Fruit fly (Drosophila melanogaster) whole organism, pupa: ENCODE results near the gene CG46281.

ENCODE experiments used
- CG10348 ChIP-seq: fragments of 200-800 bp; sonication (Bioruptor generic); IDR thresholded peaks from 2 replicates; pipeline ENCODE4 v1.3.6; 2022; ENCODE audit warnings: missing biosample characterization, missing genetic modification characterization
- CG12605 ChIP-seq: fragments of 200-800 bp; sonication (Bioruptor generic); IDR thresholded peaks from 2 replicates; pipeline ENCODE4 v1.3.6; 2022; ENCODE audit warnings: missing biosample characterization, missing genetic modification characterization
- CG13204 ChIP-seq: fragments of 200-800 bp; sonication (Bioruptor generic); optimal IDR thresholded peaks from 2 replicates; lab custom pipeline; 2018; ENCODE audit warnings: missing biosample characterization, mild to moderate bottlenecking, missing genetic modification characterization, moderate library complexity
- CG14655 ChIP-seq: fragments of 200-800 bp; sonication (Bioruptor generic); optimal IDR thresholded peaks from 3 replicates; lab custom pipeline; 2017; ENCODE audit warnings: mild to moderate bottlenecking, missing biosample characterization, missing genetic modification reagents, missing genetic modification characterization
- CG15710 ChIP-seq: fragments of 200-800 bp; sonication (Bioruptor generic); optimal IDR thresholded peaks from 2 replicates; lab custom pipeline; 2018; ENCODE audit warnings: missing biosample characterization, mild to moderate bottlenecking, missing genetic modification characterization, moderate library complexity
- CG17806 ChIP-seq: fragments of 200-800 bp; sonication (Bioruptor generic); optimal IDR thresholded peaks from 2 replicates; lab custom pipeline; 2018; ENCODE audit warnings: missing biosample characterization, mild to moderate bottlenecking, missing genetic modification characterization, moderate library complexity
- CG32121 ChIP-seq: fragments of 200-800 bp; sonication (Bioruptor generic); IDR thresholded peaks from 2 replicates; pipeline ENCODE4 v1.3.6; 2022; ENCODE audit warnings: missing biosample characterization, missing genetic modification characterization
- CG34367 ChIP-seq: fragments of 200-800 bp; sonication (Bioruptor generic); optimal IDR thresholded peaks from 2 replicates; lab custom pipeline; 2018; ENCODE audit warnings: missing biosample characterization, mild to moderate bottlenecking, missing genetic modification characterization
- CG4496 ChIP-seq: fragments of 200-800 bp; sonication (Bioruptor generic); IDR thresholded peaks from 3 replicates; pipeline ENCODE4 v1.3.6; 2022; ENCODE audit warnings: missing biosample characterization, missing genetic modification characterization
- CG8159 ChIP-seq: fragments of 200-800 bp; sonication (Bioruptor generic); optimal IDR thresholded peaks from 3 replicates; lab custom pipeline; 2018; ENCODE audit warnings: missing biosample characterization, mild to moderate bottlenecking, missing genetic modification characterization, moderate library complexity
- CG8301 ChIP-seq: fragments of 200-800 bp; sonication (Bioruptor generic); optimal IDR thresholded peaks from 2 replicates; lab custom pipeline; 2018; ENCODE audit warnings: missing biosample characterization, mild to moderate bottlenecking, missing genetic modification characterization
- CG9948 ChIP-seq: fragments of 200-800 bp; sonication (Bioruptor generic); optimal IDR thresholded peaks from 2 replicates; lab custom pipeline; 2018; ENCODE audit warnings: missing biosample characterization, mild to moderate bottlenecking, missing genetic modification characterization, moderate library complexity
- D1 ChIP-seq: fragments of 200-800 bp; sonication (Bioruptor generic); optimal IDR thresholded peaks from 2 replicates; lab custom pipeline; 2018; ENCODE audit warnings: missing biosample characterization, mild to moderate bottlenecking, missing genetic modification characterization, moderate library complexity
- EcR ChIP-seq: fragments of 200-800 bp; sonication (Bioruptor generic); optimal IDR thresholded peaks from 3 replicates; lab custom pipeline; 2019; ENCODE audit warnings: missing biosample characterization, missing genetic modification characterization, mild to moderate bottlenecking, moderate library complexity, missing genetic modification reagents
- Ets98B ChIP-seq: fragments of 200-800 bp; sonication (Bioruptor generic); IDR thresholded peaks from 2 replicates; pipeline ENCODE4 v1.3.6; 2022; ENCODE audit warnings: missing biosample characterization, missing genetic modification characterization
- Pif1A ChIP-seq: fragments of 200-800 bp; sonication (Bioruptor generic); optimal IDR thresholded peaks from 3 replicates; lab custom pipeline; 2016; ENCODE audit warnings: missing biosample characterization, missing genetic modification characterization
- Pif1B ChIP-seq: fragments of 200-800 bp; sonication (Bioruptor generic); optimal IDR thresholded peaks from 3 replicates; lab custom pipeline; 2016; ENCODE audit warnings: missing biosample characterization, missing genetic modification characterization
- Snoo ChIP-seq: fragments of 200-800 bp; sonication (Bioruptor generic); optimal IDR thresholded peaks from 3 replicates; lab custom pipeline; 2017; ENCODE audit warnings: missing biosample characterization, mild to moderate bottlenecking, missing genetic modification characterization, inconsistent platforms
- fd96Ca ChIP-seq: fragments of 200-800 bp; sonication (Bioruptor generic); IDR thresholded peaks from 3 replicates; pipeline ENCODE4 v1.3.6; 2022; ENCODE audit warnings: missing biosample characterization, missing genetic modification characterization
- gl ChIP-seq: fragments of 200-800 bp; sonication (Bioruptor generic); optimal IDR thresholded peaks from 2 replicates; lab custom pipeline; 2018; ENCODE audit warnings: missing biosample characterization, mild to moderate bottlenecking, missing genetic modification characterization
- rn ChIP-seq: fragments of 200-800 bp; sonication (Bioruptor generic); IDR thresholded peaks from 2 replicates; pipeline ENCODE4 v1.3.6; 2022; ENCODE audit warnings: missing biosample characterization, missing genetic modification characterization

CG46281 gene

dm6 chr3R:13030257-13031173 is at the start of gene CG46281, which contains the start of gene CG46280:
Gene CG46281 (minus strand): TSS chr3R:13030307.
Gene CG46280 (minus strand): TSS chr3R:13030659.
- TF ChIP-seq CG10348 (GFP tag; lab: Robert Waterston, UW) (no peak), CG34367 (tag; lab: Kevin White, UChicago) (no peak), CG8159 (tag; lab: Kevin White, UChicago) (no peak), CG12605 (GFP tag; lab: Robert Waterston, UW) (no peak), fd96Ca (GFP tag; lab: Robert Waterston, UW) (no peak), Snoo (tag; lab: Kevin White, UChicago) (no peak), CG4496 (GFP tag; lab: Robert Waterston, UW) (no peak), CG9948 (tag; lab: Kevin White, UChicago) (no peak), gl (tag; lab: Kevin White, UChicago) (no peak), CG8301 (tag; lab: Kevin White, UChicago) (no peak), CG17806 (tag; lab: Kevin White, UChicago) (no peak), EcR (GFP tag; lab: Kevin White, UChicago) (no peak), CG32121 (no peak), Pif1B (no peak), Ets98B (no peak), CG15710 (tag; lab: Kevin White, UChicago) (no peak)

DNA sequence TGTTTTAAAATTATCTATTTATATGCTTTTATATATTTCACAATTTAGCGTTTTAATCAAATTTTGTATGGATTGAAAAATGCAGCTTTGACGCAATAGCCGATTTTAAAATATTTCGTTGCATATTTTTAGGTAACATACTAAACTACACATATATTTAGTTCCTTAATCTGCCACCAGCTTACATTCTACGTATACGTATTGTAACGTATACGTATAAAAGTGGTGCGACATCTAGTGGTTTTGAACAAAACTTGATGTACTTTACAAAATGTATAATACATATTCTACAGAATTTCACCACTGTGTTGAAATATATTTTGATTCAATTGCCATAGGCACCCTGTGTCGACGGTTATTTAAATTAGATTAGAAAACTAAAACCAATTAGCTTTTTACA is 48.2 kb upstream of the CG46281 start:
- TF ChIP-seq Snoo (tag; lab: Kevin White, UChicago) (no peak), CG17806 (tag; lab: Kevin White, UChicago) (no peak), CG4496 (GFP tag; lab: Robert Waterston, UW) (no peak), CG8301 (tag; lab: Kevin White, UChicago) (no peak), CG13204 (GFP tag; lab: Kevin White, UChicago) (no peak), Ets98B (no peak), CG9948 (tag; lab: Kevin White, UChicago) (no peak)

dm6 chr3R:13077262-13077661 is 47.2 kb upstream of the CG46281 start:
- TF ChIP-seq EcR (GFP tag; lab: Kevin White, UChicago) = no peak
- TF ChIP-seq CG34367 (tag; lab: Kevin White, UChicago) = no peak
- no peak for TF ChIP-seq CG4496 (GFP tag; lab: Robert Waterston, UW)
- TF ChIP-seq CG8301 (tag; lab: Kevin White, UChicago) = no peak
- no peak for TF ChIP-seq Pif1B
- no peak for TF ChIP-seq D1 (tag; lab: Kevin White, UChicago)
- no peak for TF ChIP-seq Pif1A (GFP tag; lab: Kevin White, UChicago)
- no peak for TF ChIP-seq CG14655 (GFP tag; lab: Kevin White, UChicago)
- TF ChIP-seq CG17806 (tag; lab: Kevin White, UChicago) = no peak
- TF ChIP-seq CG9948 (tag; lab: Kevin White, UChicago) = no peak
- TF ChIP-seq CG32121 = no peak
- no peak for TF ChIP-seq CG12605 (GFP tag; lab: Robert Waterston, UW)
- no peak for TF ChIP-seq CG8159 (tag; lab: Kevin White, UChicago)
- TF ChIP-seq rn (GFP tag; lab: Robert Waterston, UW) = no peak
- TF ChIP-seq CG13204 (GFP tag; lab: Kevin White, UChicago) = no peak
- TF ChIP-seq Ets98B = no peak
- no peak for TF ChIP-seq Snoo (tag; lab: Kevin White, UChicago)
- no peak for TF ChIP-seq CG15710 (tag; lab: Kevin White, UChicago)
- no peak for TF ChIP-seq CG10348 (GFP tag; lab: Robert Waterston, UW)

- no peak for TF ChIP-seq CG12605 (GFP tag; lab: Robert Waterston, UW)
- TF ChIP-seq CG15710 (tag; lab: Kevin White, UChicago) = no peak
- no peak for TF ChIP-seq CG34367 (tag; lab: Kevin White, UChicago)
- no peak for TF ChIP-seq rn (GFP tag; lab: Robert Waterston, UW)
- no peak for TF ChIP-seq CG14655 (GFP tag; lab: Kevin White, UChicago)
- no peak for TF ChIP-seq Snoo (tag; lab: Kevin White, UChicago)
- no peak for TF ChIP-seq gl (tag; lab: Kevin White, UChicago)
- no peak for TF ChIP-seq CG17806 (tag; lab: Kevin White, UChicago)
- no peak for TF ChIP-seq CG4496 (GFP tag; lab: Robert Waterston, UW)
- TF ChIP-seq CG9948 (tag; lab: Kevin White, UChicago) = no peak
- TF ChIP-seq fd96Ca (GFP tag; lab: Robert Waterston, UW) = no peak
- TF ChIP-seq CG32121 = no peak
- TF ChIP-seq Pif1A (GFP tag; lab: Kevin White, UChicago) = no peak
- TF ChIP-seq Ets98B = no peak
- TF ChIP-seq CG10348 (GFP tag; lab: Robert Waterston, UW) = no peak
- TF ChIP-seq Pif1B = no peak
Observed at dm6 chr3R:13075728-13076127, 45.6 kb upstream of the CG46281 start.

- no peak for TF ChIP-seq CG13204 (GFP tag; lab: Kevin White, UChicago)
- no peak for TF ChIP-seq CG8159 (tag; lab: Kevin White, UChicago)
- no peak for TF ChIP-seq CG10348 (GFP tag; lab: Robert Waterston, UW)
- no peak for TF ChIP-seq D1 (tag; lab: Kevin White, UChicago)
- TF ChIP-seq CG32121 = no peak
- no peak for TF ChIP-seq Pif1B
- no peak for TF ChIP-seq EcR (GFP tag; lab: Kevin White, UChicago)
Observed at dm6 chr3R:13074588-13074987, 44.5 kb upstream of the CG46281 start.
